Fruit fly (Drosophila melanogaster) whole organism, embryonic: Measurements from ENCODE around the gene CG6962.

Source experiments
- ATbp ChIP-seq: fragments of 200-800 bp; sonication (Bioruptor generic); optimal IDR thresholded peaks from 2 replicates; lab custom pipeline; 2017; ENCODE audit warnings: missing biosample characterization, mild to moderate bottlenecking, missing genetic modification characterization, missing genetic modification reagents
- Ada2b ChIP-seq: fragments of 200-800 bp; sonication (Bioruptor generic); IDR thresholded peaks from 2 replicates; pipeline ENCODE4 v1.3.6; 2022; ENCODE audit warnings: missing biosample characterization, missing genetic modification characterization
- Asciz ChIP-seq: fragments of 200-800 bp; sonication (Bioruptor generic); optimal IDR thresholded peaks from 2 replicates; lab custom pipeline; 2017; ENCODE audit warnings: missing biosample characterization, mild to moderate bottlenecking, missing genetic modification characterization, missing genetic modification reagents
- BtbVII ChIP-seq: fragments of 200-800 bp; sonication (Bioruptor generic); optimal IDR thresholded peaks from 3 replicates; lab custom pipeline; 2017; ENCODE audit warnings: missing biosample characterization, mild to moderate bottlenecking, missing genetic modification characterization
- CG10209 ChIP-seq: fragments of 200-800 bp; sonication (Bioruptor generic); optimal IDR thresholded peaks from 3 replicates; lab custom pipeline; 2017; ENCODE audit warnings: missing biosample characterization, mild to moderate bottlenecking, missing genetic modification characterization, missing genetic modification reagents
- CG10543 ChIP-seq: fragments of 200-800 bp; sonication (Bioruptor generic); optimal IDR thresholded peaks from 3 replicates; lab custom pipeline; 2017; ENCODE audit warnings: missing biosample characterization, mild to moderate bottlenecking, missing genetic modification characterization, moderate library complexity
- CG12236 ChIP-seq: fragments of 200-800 bp; sonication (Bioruptor generic); optimal IDR thresholded peaks from 2 replicates; lab custom pipeline; 2016; ENCODE audit warnings: missing biosample characterization, missing genetic modification characterization
- CG1233 ChIP-seq: fragments of 200-800 bp; sonication (Bioruptor generic); optimal IDR thresholded peaks from 4 replicates; lab custom pipeline; 2018; ENCODE audit warnings: missing biosample characterization, mild to moderate bottlenecking, missing genetic modification characterization
- CG12391 ChIP-seq: fragments of 200-800 bp; sonication (Bioruptor generic); optimal IDR thresholded peaks from 3 replicates; lab custom pipeline; 2018; ENCODE audit warnings: missing biosample characterization, mild to moderate bottlenecking, missing genetic modification characterization, moderate library complexity
- CG12659 ChIP-seq: fragments of 200-800 bp; sonication (Bioruptor generic); optimal IDR thresholded peaks from 3 replicates; lab custom pipeline; 2017; ENCODE audit warnings: mild to moderate bottlenecking, missing biosample characterization, missing genetic modification reagents, missing genetic modification characterization
- CG13424 ChIP-seq: fragments of 200-800 bp; sonication (Bioruptor generic); optimal IDR thresholded peaks from 2 replicates; lab custom pipeline; 2019; ENCODE audit warnings: missing biosample characterization, mild to moderate bottlenecking, missing genetic modification characterization, moderate library complexity
- CG14014 ChIP-seq: fragments of 200-800 bp; sonication (Bioruptor generic); IDR thresholded peaks from 2 replicates; pipeline ENCODE4 v1.3.6; 2022; ENCODE audit warnings: missing biosample characterization, missing genetic modification characterization
- CG14441 ChIP-seq: fragments of 200-800 bp; sonication (Bioruptor generic); IDR thresholded peaks from 2 replicates; pipeline ENCODE4 v1.3.6; 2022; ENCODE audit warnings: missing biosample characterization, missing genetic modification characterization
- CG15073 ChIP-seq: fragments of 200-800 bp; sonication (Bioruptor generic); optimal IDR thresholded peaks from 2 replicates; lab custom pipeline; 2016; ENCODE audit warnings: missing biosample characterization, missing genetic modification characterization
- CG17802 ChIP-seq: fragments of 200-800 bp; sonication (Bioruptor generic); optimal IDR thresholded peaks from 2 replicates; lab custom pipeline; 2018; ENCODE audit warnings: missing biosample characterization, mild to moderate bottlenecking, missing genetic modification characterization, moderate library complexity
- CG2889 ChIP-seq: fragments of 200-800 bp; sonication (Bioruptor generic); IDR thresholded peaks from 3 replicates; pipeline ENCODE4 v1.3.6; 2022; ENCODE audit warnings: missing biosample characterization, missing genetic modification characterization
- CG31224 ChIP-seq: fragments of 200-800 bp; sonication (Bioruptor generic); IDR thresholded peaks from 2 replicates; pipeline ENCODE4 v1.3.6; 2022; ENCODE audit warnings: missing biosample characterization, missing genetic modification characterization
- CG4707 ChIP-seq: fragments of 200-800 bp; sonication (Bioruptor generic); optimal IDR thresholded peaks from 2 replicates; lab custom pipeline; 2018; ENCODE audit warnings: missing biosample characterization, mild to moderate bottlenecking, missing genetic modification characterization, moderate library complexity
- CG9797 ChIP-seq: fragments of 200-800 bp; sonication (Bioruptor generic); optimal IDR thresholded peaks from 3 replicates; lab custom pipeline; 2018; ENCODE audit warnings: missing biosample characterization, mild to moderate bottlenecking, missing genetic modification characterization
- Chrac-16 ChIP-seq: fragments of 200-800 bp; sonication (Bioruptor generic); optimal IDR thresholded peaks from 3 replicates; lab custom pipeline; 2016; ENCODE audit warnings: missing biosample characterization, missing genetic modification characterization
- Dll ChIP-seq: fragments of 200-800 bp; sonication (Bioruptor generic); IDR thresholded peaks from 4 replicates; pipeline ENCODE4 v1.3.6; 2022; ENCODE audit warnings: missing biosample characterization, missing genetic modification characterization; ENCODE audit not compliant: partially characterized antibody
- Dp ChIP-seq: fragments of 200-800 bp; sonication (Bioruptor generic); optimal IDR thresholded peaks from 2 replicates; lab custom pipeline; 2018; ENCODE audit warnings: missing biosample characterization, mild to moderate bottlenecking, missing genetic modification characterization, moderate library complexity
- E2f2 ChIP-seq: fragments of 200-800 bp; sonication (Bioruptor generic); IDR thresholded peaks from 2 replicates; pipeline ENCODE4 v1.3.6; 2022; ENCODE audit warnings: missing biosample characterization, missing genetic modification characterization
- Elba2 ChIP-seq: fragments of 200-800 bp; sonication (Bioruptor generic); optimal IDR thresholded peaks from 3 replicates; lab custom pipeline; 2016; ENCODE audit warnings: missing biosample characterization, missing genetic modification characterization
- HLH54F ChIP-seq: fragments of 200-800 bp; sonication (Bioruptor generic); optimal IDR thresholded peaks from 3 replicates; lab custom pipeline; 2016; ENCODE audit warnings: missing biosample characterization, missing genetic modification characterization
- Hand ChIP-seq: fragments of 200-800 bp; sonication (Bioruptor generic); optimal IDR thresholded peaks from 2 replicates; lab custom pipeline; 2017; ENCODE audit warnings: mild to moderate bottlenecking, missing biosample characterization, missing genetic modification reagents, missing genetic modification characterization
- Hr3 ChIP-seq: fragments of 200-800 bp; sonication (Bioruptor generic); optimal IDR thresholded peaks from 3 replicates; lab custom pipeline; 2016; ENCODE audit warnings: missing biosample characterization, missing genetic modification characterization
- MBD-R2 ChIP-seq: fragments of 200-800 bp; sonication (Bioruptor generic); IDR thresholded peaks from 2 replicates; pipeline ENCODE4 v1.3.6; 2022; ENCODE audit warnings: missing biosample characterization, missing genetic modification characterization
- Med ChIP-seq: fragments of 200-800 bp; sonication (Bioruptor generic); peaks from one replicate; lab custom pipeline; 2016; ENCODE audit warnings: missing biosample characterization, missing genetic modification characterization, mild to moderate bottlenecking, inconsistent platforms, moderate library complexity
- Nf-YC ChIP-seq: fragments of 200-800 bp; optimal IDR thresholded peaks from 3 replicates; lab custom pipeline; 2019; ENCODE audit warnings: missing biosample characterization, mild to moderate bottlenecking, missing genetic modification characterization, moderate library complexity
- Rx ChIP-seq: fragments of 200-800 bp; sonication (Bioruptor generic); IDR thresholded peaks from 2 replicates; pipeline ENCODE4 v1.3.6; 2022; ENCODE audit warnings: missing biosample characterization, missing genetic modification characterization
- Sry-δ ChIP-seq: fragments of 200-800 bp; sonication (Bioruptor generic); optimal IDR thresholded peaks from 2 replicates; lab custom pipeline; 2016; ENCODE audit warnings: missing biosample characterization, missing genetic modification characterization
- Xrp1 ChIP-seq: fragments of 200-800 bp; sonication (Bioruptor generic); IDR thresholded peaks from 2 replicates; pipeline ENCODE4 v1.3.6; 2022; ENCODE audit warnings: missing biosample characterization, missing genetic modification characterization
- ab ChIP-seq: fragments of 200-800 bp; sonication (Bioruptor generic); optimal IDR thresholded peaks from 2 replicates; lab custom pipeline; 2016; ENCODE audit warnings: missing biosample characterization, missing genetic modification characterization
- az2 ChIP-seq: fragments of 200-800 bp; sonication (Bioruptor generic); optimal IDR thresholded peaks from 3 replicates; lab custom pipeline; 2016; ENCODE audit warnings: missing biosample characterization, missing genetic modification characterization
- bsh ChIP-seq, 2 experiments: fragments of 200-800 bp; sonication (Bioruptor generic); optimal IDR thresholded peaks; 2 replicates each; lab custom pipeline; 2017 to 2018; ENCODE audit warnings: mild to moderate bottlenecking in 2 of 2, missing biosample characterization in 2 of 2, missing genetic modification characterization in 2 of 2, moderate library complexity in 1 of 2
- cad ChIP-seq: fragments of >200 bp; optimal IDR thresholded peaks from 2 replicates; lab custom pipeline; 2017; ENCODE audit warnings: missing biosample characterization, missing genetic modification characterization
- dimm ChIP-seq: fragments of 200-800 bp; sonication (Bioruptor generic); IDR thresholded peaks from 2 replicates; pipeline ENCODE4 v1.3.6; 2022; ENCODE audit warnings: missing biosample characterization, missing genetic modification characterization
- ems ChIP-seq: fragments of 200-800 bp; sonication (Bioruptor generic); optimal IDR thresholded peaks from 3 replicates; lab custom pipeline; 2016; ENCODE audit warnings: missing biosample characterization, missing genetic modification characterization
- ftz-f1 ChIP-seq: fragments of 200-800 bp; sonication (Bioruptor generic); optimal IDR thresholded peaks from 2 replicates; lab custom pipeline; 2016; ENCODE audit warnings: missing biosample characterization, missing genetic modification characterization
- grau ChIP-seq: fragments of 200-800 bp; optimal IDR thresholded peaks from 3 replicates; lab custom pipeline; 2019; ENCODE audit warnings: missing biosample characterization, mild to moderate bottlenecking, missing genetic modification characterization, moderate library complexity
- gsb-n ChIP-seq: fragments of 200-800 bp; sonication (Bioruptor generic); optimal IDR thresholded peaks from 3 replicates; lab custom pipeline; 2018; ENCODE audit warnings: missing biosample characterization, mild to moderate bottlenecking, missing genetic modification characterization
- ken ChIP-seq: fragments of 200-800 bp; sonication (Bioruptor generic); IDR thresholded peaks from 3 replicates; pipeline ENCODE4 v1.3.6; 2022; ENCODE audit warnings: missing biosample characterization, missing genetic modification characterization
- lmd ChIP-seq: fragments of 200-800 bp; sonication (Bioruptor generic); IDR thresholded peaks from 2 replicates; pipeline ENCODE4 v1.3.6; 2022; ENCODE audit warnings: missing biosample characterization, missing genetic modification characterization
- oc ChIP-seq: fragments of 200-800 bp; sonication (Bioruptor generic); optimal IDR thresholded peaks from 2 replicates; lab custom pipeline; 2018; ENCODE audit warnings: missing biosample characterization, mild to moderate bottlenecking, missing genetic modification characterization, moderate library complexity
- sc ChIP-seq, 3 experiments: fragments of >200 bp in 2 of 3; fragments of 200-800 bp in 1 of 3; sonication (Bioruptor generic) in 1 of 3; optimal IDR thresholded peaks; 2 replicates in 2 of 3; 3 replicates in 1 of 3; lab custom pipeline; 2017; ENCODE audit warnings: mild to moderate bottlenecking in 1 of 3, missing biosample characterization in 1 of 3, missing genetic modification characterization in 1 of 3, missing genetic modification reagents in 1 of 3
- sd ChIP-seq: fragments of 200-800 bp; sonication (Bioruptor generic); optimal IDR thresholded peaks from 3 replicates; lab custom pipeline; 2018; ENCODE audit warnings: missing biosample characterization, mild to moderate bottlenecking, missing genetic modification characterization, moderate library complexity
- shn ChIP-seq: fragments of 200-800 bp; sonication (Bioruptor generic); optimal IDR thresholded peaks from 3 replicates; lab custom pipeline; 2016; ENCODE audit warnings: missing biosample characterization, missing genetic modification characterization
- stc ChIP-seq: fragments of 200-800 bp; sonication (Bioruptor generic); IDR thresholded peaks from 2 replicates; pipeline ENCODE4 v1.3.6; 2022; ENCODE audit warnings: missing biosample characterization, missing genetic modification characterization
- trh ChIP-seq: fragments of 200-800 bp; sonication (Bioruptor generic); optimal IDR thresholded peaks from 2 replicates; lab custom pipeline; 2016; ENCODE audit warnings: missing biosample characterization, missing genetic modification characterization
- wek ChIP-seq: fragments of 200-800 bp; sonication (Bioruptor generic); optimal IDR thresholded peaks from 3 replicates; lab custom pipeline; 2018; ENCODE audit warnings: missing biosample characterization, mild to moderate bottlenecking, missing genetic modification characterization, moderate library complexity

Gene CG6962

dm6 chr3R:11872692-11873091 lies 9.6 kb downstream of the CG6962 start (continued):
- TF ChIP-seq CG14441 (GFP tag; lab: Robert Waterston, UW) = peak; percentile 62
- TF ChIP-seq MBD-R2 (GFP tag; lab: Robert Waterston, UW) = peak; percentile 18; the same call in 1 of the 2 replicates
- no peak for TF ChIP-seq Dp (GFP tag; lab: Kevin White, UChicago)
- no peak for TF ChIP-seq ab (GFP tag; lab: Kevin White, UChicago)
- TF ChIP-seq CG14014 (GFP tag; lab: Robert Waterston, UW) = 0 out of 2 replicates have a peak, but pooled peaks have one; percentile 21
- TF ChIP-seq Sry-δ (GFP tag; lab: Kevin White, UChicago) = no peak
- TF ChIP-seq cad (GFP tag; lab: Kevin White, UChicago) = no peak
- TF ChIP-seq Rx (GFP tag; lab: Robert Waterston, UW) = no peak; the same call in 1 of the 2 replicates
- peak; percentile 29; the same call in 1 of the 2 replicates for TF ChIP-seq CG31224
- no peak for TF ChIP-seq stc
- no peak for TF ChIP-seq CG9797 (GFP tag; lab: Kevin White, UChicago)
- no peak for TF ChIP-seq Nf-YC
- TF ChIP-seq CG15073 (GFP tag; lab: Kevin White, UChicago) = no peak
- no peak for TF ChIP-seq CG12236
- TF ChIP-seq E2f2 (GFP tag; lab: Robert Waterston, UW) = no peak
- peak; percentile 49 for TF ChIP-seq lmd
- TF ChIP-seq Hand (GFP tag; lab: Kevin White, UChicago) = no peak
- TF ChIP-seq CG12659 = no peak
- peak; percentile 68; the same call in 1 of the 2 replicates for TF ChIP-seq Xrp1
- no peak for TF ChIP-seq CG10543 (GFP tag; lab: Kevin White, UChicago)
- TF ChIP-seq trh = no peak
- no peak for TF ChIP-seq dimm (GFP tag; lab: Robert Waterston, UW)
- TF ChIP-seq Ada2b (GFP tag; lab: Robert Waterston, UW) = peak; percentile 62; the same call in 1 of the 2 replicates
- TF ChIP-seq CG12391 (tag; lab: Kevin White, UChicago) = peak; percentile 18
- no peak for TF ChIP-seq ftz-f1
- no peak for TF ChIP-seq CG17802 (tag; lab: Kevin White, UChicago)
- peak; percentile 46; the same call in 1 of the 3 replicates for TF ChIP-seq ken (GFP tag; lab: Robert Waterston, UW)
- peak; percentile 44 for TF ChIP-seq grau (tag; lab: Kevin White, UChicago)
- no peak for TF ChIP-seq shn (GFP tag; lab: Kevin White, UChicago)
- TF ChIP-seq CG2889 = no peak
- peak; percentile 59 for TF ChIP-seq Asciz (GFP tag; lab: Kevin White, UChicago)
- no peak for TF ChIP-seq ems (GFP tag; lab: Kevin White, UChicago)
- no peak for TF ChIP-seq HLH54F
- peak; percentile 11 for TF ChIP-seq CG1233 (GFP tag; lab: Kevin White, UChicago)
- TF ChIP-seq ATbp = peak; percentile 16
- TF ChIP-seq Elba2 (GFP tag; lab: Kevin White, UChicago) = no peak
- TF ChIP-seq sc (optimal IDR thresholded peaks at IDR 0.05; lab: Kevin White, UChicago) = no peak
- TF ChIP-seq sc (GFP tag; optimal IDR thresholded peaks at IDR 0.05; lab: Kevin White, UChicago) = no peak
- TF ChIP-seq Dll (GFP tag; lab: Robert Waterston, UW) = no peak
- no peak for TF ChIP-seq Chrac-16 (GFP tag; lab: Kevin White, UChicago)
- no peak for TF ChIP-seq CG10209 (GFP tag; lab: Kevin White, UChicago)
- peak; percentile 29 for TF ChIP-seq Med (GFP tag; lab: Kevin White, UChicago)
- TF ChIP-seq bsh (GFP tag; optimal IDR thresholded peaks at IDR 0.05; lab: Kevin White, UChicago) = peak in 1 of 2 experiments; percentile 24
- peak; percentile 23 for TF ChIP-seq BtbVII (GFP tag; lab: Kevin White, UChicago)
- no peak for TF ChIP-seq az2
- no peak for TF ChIP-seq oc (tag; lab: Kevin White, UChicago)
- TF ChIP-seq sd (tag; lab: Kevin White, UChicago) = no peak
- TF ChIP-seq gsb-n (tag; lab: Kevin White, UChicago) = peak; percentile 32
- peak; percentile 15 for TF ChIP-seq Hr3 (GFP tag; lab: Kevin White, UChicago)
- TF ChIP-seq wek (GFP tag; lab: Kevin White, UChicago) = no peak
- TF ChIP-seq CG4707 (GFP tag; lab: Kevin White, UChicago) = no peak
- TF ChIP-seq CG13424 (tag; lab: Kevin White, UChicago) = peak; percentile 24
